Worm (Caenorhabditis elegans) whole organism, L1 larva: ENCODE results near the gene usp-46.

Source experiments
- C16A3.4 ChIP-seq: fragments of 150-350 bp; optimal IDR thresholded peaks from 2 replicates; lab custom pipeline; 2014; ENCODE audit warnings: missing biosample characterization, missing genetic modification characterization
- C34B4.2 ChIP-seq: sonication (generic microtip); optimal IDR thresholded peaks from 2 replicates; lab custom pipeline; 2017; ENCODE audit warnings: mild to moderate bottlenecking, missing genetic modification characterization, missing compliant biosample characterization
- F16B12.6 ChIP-seq: fragments of 150-350 bp; optimal IDR thresholded peaks from 2 replicates; lab custom pipeline; 2014; ENCODE audit warnings: missing biosample characterization, missing genetic modification characterization
- Y116A8C.19 ChIP-seq: sonication (generic microtip); optimal IDR thresholded peaks from 2 replicates; lab custom pipeline; 2016; ENCODE audit warnings: missing compliant biosample characterization, missing genetic modification characterization, borderline replicate concordance
- aly-2 ChIP-seq: fragments of 150-350 bp; optimal IDR thresholded peaks from 2 replicates; lab custom pipeline; 2014; ENCODE audit warnings: missing biosample characterization, missing genetic modification characterization
- ama-1 ChIP-seq: fragments of 150-350 bp; optimal IDR thresholded peaks from 2 replicates; lab custom pipeline; 2014
- ceh-82 ChIP-seq, 3 experiments: fragments of 150-350 bp in 1 of 3; sonication (generic microtip) in 2 of 3; optimal IDR thresholded peaks; 2 replicates each; lab custom pipeline; 2014 to 2017; ENCODE audit warnings: missing biosample characterization in 3 of 3, missing genetic modification characterization in 3 of 3
- ceh-90 ChIP-seq: sonication (generic microtip); optimal IDR thresholded peaks from 2 replicates; lab custom pipeline; 2016; ENCODE audit warnings: missing genetic modification characterization, missing compliant biosample characterization
- dpl-1 ChIP-seq, 3 experiments: fragments of 150-350 bp in 2 of 3; sonication (generic microtip) in 1 of 3; optimal IDR thresholded peaks; 2 replicates each; lab custom pipeline; 2014 to 2017; ENCODE audit warnings: missing biosample characterization in 3 of 3, missing genetic modification characterization in 3 of 3, missing genetic modification reagents in 3 of 3
- dsc-1 ChIP-seq: sonication (generic microtip); optimal IDR thresholded peaks from 2 replicates; lab custom pipeline; 2016; ENCODE audit warnings: mild to moderate bottlenecking, missing genetic modification characterization, missing compliant biosample characterization
- efl-1 ChIP-seq, 4 experiments: fragments of 150-350 bp; optimal IDR thresholded peaks in 3 of 4; peaks in 1 of 4; 1 replicate in 1 of 4; 2 replicates in 3 of 4; lab custom pipeline; 2014; ENCODE audit warnings: missing biosample characterization in 2 of 4, missing genetic modification characterization in 2 of 4, missing genetic modification reagents in 2 of 4
- egl-13 ChIP-seq: sonication (generic microtip); optimal IDR thresholded peaks from 2 replicates; lab custom pipeline; 2016; ENCODE audit warnings: missing genotype, missing genetic modification reagents, missing genetic modification characterization, missing compliant biosample characterization
- elt-3 ChIP-seq, 6 experiments: fragments of 150-350 bp in 1 of 6; sonication (generic microtip); optimal IDR thresholded peaks; 2 replicates each; lab custom pipeline; 2017 to 2018; ENCODE audit warnings: missing biosample characterization in 6 of 6, missing genetic modification characterization in 6 of 6, inconsistent platforms in 1 of 6
- ets-5 ChIP-seq: fragments of 200-800 bp; sonication (Bioruptor generic); IDR thresholded peaks from 2 replicates; pipeline ENCODE4 v1.3.6; 2022; ENCODE audit warnings: missing genetic modification characterization, missing compliant biosample characterization
- fkh-8 ChIP-seq: sonication (generic microtip); optimal IDR thresholded peaks from 2 replicates; lab custom pipeline; 2016; ENCODE audit warnings: mild to moderate bottlenecking, missing genetic modification characterization, missing compliant biosample characterization
- fos-1 ChIP-seq: fragments of 150-350 bp; optimal IDR thresholded peaks from 2 replicates; lab custom pipeline; 2014; ENCODE audit warnings: missing biosample characterization, missing genetic modification characterization
- grh-1 ChIP-seq: fragments of 200-800 bp; sonication (Bioruptor generic); IDR thresholded peaks from 2 replicates; pipeline ENCODE4 v1.3.6; 2022; ENCODE audit warnings: missing genetic modification reagents, missing genetic modification characterization, missing compliant biosample characterization
- hlh-17 ChIP-seq: fragments of 200-800 bp; sonication (Bioruptor generic); optimal IDR thresholded peaks from 2 replicates; lab custom pipeline; 2018; ENCODE audit warnings: missing genetic modification characterization, mild to moderate bottlenecking, missing compliant biosample characterization, moderate library complexity, borderline replicate concordance
- hpl-2 ChIP-seq: fragments of 150-350 bp; optimal IDR thresholded peaks from 2 replicates; lab custom pipeline; 2014; ENCODE audit warnings: missing biosample characterization, missing genetic modification reagents, missing genetic modification characterization
- jun-1 ChIP-seq: fragments of 150-350 bp; optimal IDR thresholded peaks from 2 replicates; lab custom pipeline; 2014; ENCODE audit warnings: missing biosample characterization, missing genetic modification reagents, missing genetic modification characterization
- lin-14 ChIP-seq: fragments of 200-800 bp; sonication (Bioruptor generic); optimal IDR thresholded peaks from 2 replicates; lab custom pipeline; 2018; ENCODE audit warnings: mild to moderate bottlenecking, missing genetic modification characterization, moderate library complexity, missing compliant biosample characterization
- lin-15B ChIP-seq: fragments of 150-350 bp; sonication (generic microtip); optimal IDR thresholded peaks from 3 replicates; lab custom pipeline; 2014; ENCODE audit warnings: missing biosample characterization, missing genetic modification characterization
- lin-35 ChIP-seq, 2 experiments: fragments of 150-350 bp; optimal IDR thresholded peaks; 2 replicates each; lab custom pipeline; 2014; ENCODE audit warnings: missing biosample characterization in 2 of 2, missing genetic modification characterization in 2 of 2, missing genetic modification reagents in 2 of 2
- lin-39 ChIP-seq: fragments of 150-350 bp; optimal IDR thresholded peaks from 2 replicates; lab custom pipeline; 2014; ENCODE audit warnings: missing biosample characterization, missing genetic modification reagents, missing genetic modification characterization
- lir-3 ChIP-seq: sonication (generic microtip); optimal IDR thresholded peaks from 2 replicates; lab custom pipeline; 2016; ENCODE audit warnings: mild to moderate bottlenecking, missing genetic modification characterization, moderate library complexity, missing compliant biosample characterization; ENCODE audit not compliant: poor library complexity
- lsy-2 ChIP-seq, 2 experiments: fragments of 150-350 bp; optimal IDR thresholded peaks; 2 replicates each; lab custom pipeline; 2014; ENCODE audit warnings: missing biosample characterization in 2 of 2, missing genetic modification characterization in 2 of 2
- mab-9 ChIP-seq: fragments of 200-800 bp; sonication (Bioruptor generic); IDR thresholded peaks from 2 replicates; pipeline ENCODE4 v1.3.6; 2022; ENCODE audit warnings: missing genetic modification reagents, missing genetic modification characterization, missing compliant biosample characterization
- mdl-1 ChIP-seq, 2 experiments: fragments of 150-350 bp; optimal IDR thresholded peaks; 2 replicates each; lab custom pipeline; 2014 to 2017; ENCODE audit warnings: missing biosample characterization in 2 of 2, missing genetic modification characterization in 2 of 2, inconsistent platforms in 1 of 2
- mef-2 ChIP-seq: fragments of 150-350 bp; optimal IDR thresholded peaks from 2 replicates; lab custom pipeline; 2014; ENCODE audit warnings: missing biosample characterization, missing genetic modification characterization
- nhr-11 ChIP-seq: fragments of 150-350 bp; optimal IDR thresholded peaks from 2 replicates; lab custom pipeline; 2014; ENCODE audit warnings: missing biosample characterization, missing genetic modification characterization
- nhr-12 ChIP-seq: sonication (generic microtip); optimal IDR thresholded peaks from 2 replicates; lab custom pipeline; 2017; ENCODE audit warnings: missing biosample characterization, missing genetic modification characterization
- nhr-20 ChIP-seq: sonication (generic microtip); optimal IDR thresholded peaks from 2 replicates; lab custom pipeline; 2016; ENCODE audit warnings: mild to moderate bottlenecking, missing genetic modification characterization, missing compliant biosample characterization
- nhr-237 ChIP-seq: fragments of 150-350 bp; optimal IDR thresholded peaks from 2 replicates; lab custom pipeline; 2014; ENCODE audit warnings: missing biosample characterization, missing genetic modification characterization
- nhr-28 ChIP-seq: fragments of 150-350 bp; optimal IDR thresholded peaks from 2 replicates; lab custom pipeline; 2014; ENCODE audit warnings: missing biosample characterization, missing genetic modification characterization
- nhr-47 ChIP-seq: sonication (generic microtip); optimal IDR thresholded peaks from 2 replicates; lab custom pipeline; 2016; ENCODE audit warnings: mild to moderate bottlenecking, missing genetic modification characterization, moderate library complexity, missing compliant biosample characterization
- nhr-71 ChIP-seq: sonication (generic microtip); optimal IDR thresholded peaks from 2 replicates; lab custom pipeline; 2016; ENCODE audit warnings: mild to moderate bottlenecking, missing genetic modification characterization, moderate library complexity, missing compliant biosample characterization
- nhr-76 ChIP-seq: sonication (generic microtip); optimal IDR thresholded peaks from 2 replicates; lab custom pipeline; 2017; ENCODE audit warnings: missing biosample characterization, missing genetic modification characterization
- nhr-77 ChIP-seq: fragments of 150-350 bp; optimal IDR thresholded peaks from 2 replicates; lab custom pipeline; 2014; ENCODE audit warnings: missing biosample characterization, missing genetic modification characterization
- nhr-84 ChIP-seq: sonication (generic microtip); optimal IDR thresholded peaks from 2 replicates; lab custom pipeline; 2017; ENCODE audit warnings: missing biosample characterization, missing genetic modification characterization
- nhr-90 ChIP-seq: sonication (generic microtip); optimal IDR thresholded peaks from 2 replicates; lab custom pipeline; 2016; ENCODE audit warnings: mild to moderate bottlenecking, missing genetic modification characterization, missing compliant biosample characterization; ENCODE audit not compliant: poor library complexity
- rnt-1 ChIP-seq: sonication (generic microtip); optimal IDR thresholded peaks from 2 replicates; lab custom pipeline; 2016; ENCODE audit warnings: mild to moderate bottlenecking, missing genetic modification characterization, moderate library complexity, missing compliant biosample characterization
- skn-1 ChIP-seq: fragments of 150-350 bp; optimal IDR thresholded peaks from 2 replicates; lab custom pipeline; 2014; ENCODE audit warnings: missing biosample characterization, missing genetic modification characterization
- snpc-4 ChIP-seq: fragments of 150-350 bp; optimal IDR thresholded peaks from 2 replicates; lab custom pipeline; 2014; ENCODE audit warnings: missing biosample characterization, missing genetic modification characterization
- snu-23 ChIP-seq: sonication (generic microtip); optimal IDR thresholded peaks from 2 replicates; lab custom pipeline; 2016; ENCODE audit warnings: missing genetic modification characterization, missing compliant biosample characterization
- sox-4 ChIP-seq: sonication (generic microtip); optimal IDR thresholded peaks from 2 replicates; lab custom pipeline; 2016; ENCODE audit warnings: missing genetic modification characterization, missing compliant biosample characterization
- sup-37 ChIP-seq: fragments of 200-800 bp; sonication (Bioruptor generic); optimal IDR thresholded peaks from 2 replicates; lab custom pipeline; 2018; ENCODE audit warnings: mild to moderate bottlenecking, missing genetic modification characterization, missing compliant biosample characterization
- tbx-2 ChIP-seq: sonication (generic microtip); optimal IDR thresholded peaks from 2 replicates; lab custom pipeline; 2016; ENCODE audit warnings: missing genetic modification characterization, missing compliant biosample characterization
- tlp-1 ChIP-seq: fragments of 150-350 bp; optimal IDR thresholded peaks from 2 replicates; lab custom pipeline; 2014; ENCODE audit warnings: missing biosample characterization, missing genetic modification characterization
- unc-130 ChIP-seq: fragments of 150-350 bp; optimal IDR thresholded peaks from 2 replicates; lab custom pipeline; 2017; ENCODE audit warnings: missing biosample characterization, missing genetic modification characterization, inconsistent platforms
- unc-62 ChIP-seq: fragments of 150-350 bp; optimal IDR thresholded peaks from 2 replicates; lab custom pipeline; 2014; ENCODE audit warnings: missing biosample characterization, missing genetic modification reagents, missing genetic modification characterization
- xbp-1 ChIP-seq: sonication (generic microtip); optimal IDR thresholded peaks from 2 replicates; lab custom pipeline; 2016; ENCODE audit warnings: missing genetic modification characterization, missing compliant biosample characterization
- zag-1 ChIP-seq: fragments of 150-350 bp; optimal IDR thresholded peaks from 2 replicates; lab custom pipeline; 2014; ENCODE audit warnings: missing biosample characterization, missing genetic modification characterization
- zip-4 ChIP-seq: fragments of 200-800 bp; sonication (Bioruptor generic); optimal IDR thresholded peaks from 2 replicates; lab custom pipeline; 2018; ENCODE audit warnings: mild to moderate bottlenecking, missing genetic modification characterization, moderate library complexity, missing compliant biosample characterization

usp-46 gene

DNA sequence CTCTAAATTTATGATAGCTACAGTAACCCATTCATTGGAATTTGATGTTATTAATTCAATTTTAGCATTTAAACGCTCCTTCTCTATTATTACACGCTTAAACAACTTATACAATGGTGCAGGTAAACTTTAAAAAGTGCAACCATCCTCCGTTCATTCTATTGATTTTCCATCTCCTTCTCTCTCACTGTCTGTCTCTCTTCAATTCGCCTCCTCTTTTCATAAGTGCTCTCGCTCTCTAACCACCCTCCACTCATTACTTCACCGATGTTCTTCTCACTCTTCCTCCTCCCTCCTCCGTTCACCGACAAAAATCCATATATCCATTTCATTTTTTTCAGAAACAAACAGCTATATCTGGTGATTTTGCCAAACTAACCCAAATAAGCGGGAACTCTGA, 10.2 kb upstream of the usp-46 start, which contains the start of gene cbp-1:
Gene cbp-1, plus strand, starts transcription at position 335 of the 400 bp plus-strand sequence.
- TF ChIP-seq nhr-77 (tag; lab: Kevin White, UChicago): no peak
- TF ChIP-seq elt-3 (tag; optimal IDR thresholded peaks at IDR 0.05; lab: Kevin White, UChicago): peak in 1 of 6 experiments; percentile 15
- TF ChIP-seq rnt-1 (tag; lab: Kevin White, UChicago): peak; percentile 80
- no peak for TF ChIP-seq nhr-11 (tag; lab: Kevin White, UChicago)
- TF ChIP-seq grh-1 (GFP tag; lab: Robert Waterston, UW): no peak
- TF ChIP-seq tbx-2: peak; percentile 32
- no peak for TF ChIP-seq zip-4 (GFP tag; lab: Kevin White, UChicago)
- no peak for TF ChIP-seq sox-4 (tag; lab: Kevin White, UChicago)
- TF ChIP-seq dpl-1 (GFP tag; optimal IDR thresholded peaks at IDR 0.05; lab: Kevin White, UChicago): peak in 2 of 3 experiments; percentile 37 to 46
- TF ChIP-seq ets-5: no peak
- TF ChIP-seq aly-2: peak; percentile 48
- peak; percentile 57 for TF ChIP-seq dsc-1
- TF ChIP-seq F16B12.6 (tag; lab: Kevin White, UChicago): no peak
- TF ChIP-seq sup-37 (GFP tag; lab: Kevin White, UChicago): no peak
- no peak for TF ChIP-seq zag-1 (tag; lab: Kevin White, UChicago)
- TF ChIP-seq C16A3.4: no peak
- TF ChIP-seq unc-62 (GFP tag; lab: Kevin White, UChicago): no peak
- TF ChIP-seq ama-1 (lab: Kevin White, UChicago): peak; percentile 72
- TF ChIP-seq ceh-82 (tag; optimal IDR thresholded peaks at IDR 0.05; lab: Kevin White, UChicago): peak; percentile 3 to 54 (median 4)
- no peak for TF ChIP-seq nhr-12
- TF ChIP-seq nhr-237 (tag; lab: Kevin White, UChicago): no peak
- TF ChIP-seq efl-1 (optimal IDR thresholded peaks at IDR 0.05; lab: Kevin White, UChicago): peak; percentile 69 to 75
- TF ChIP-seq efl-1 (GFP tag; optimal IDR thresholded peaks at IDR 0.05 in 1 of 2; lab: Kevin White, UChicago): peak; percentile 16 to 90
- TF ChIP-seq xbp-1 (tag; lab: Kevin White, UChicago): peak; percentile 25
- TF ChIP-seq nhr-90 (tag; lab: Kevin White, UChicago): peak; percentile 38
- no peak for TF ChIP-seq lin-15B (tag; lab: Kevin White, UChicago)
- TF ChIP-seq nhr-47 (tag; lab: Kevin White, UChicago): peak; percentile 48
- TF ChIP-seq nhr-20: peak; percentile 36
- TF ChIP-seq lir-3 (tag; lab: Kevin White, UChicago): no peak
- no peak for TF ChIP-seq nhr-84 (tag; lab: Kevin White, UChicago)
- TF ChIP-seq fos-1 (tag; lab: Kevin White, UChicago): peak; percentile 8
- peak; percentile 51 for TF ChIP-seq unc-130
- no peak for TF ChIP-seq mef-2 (tag; lab: Kevin White, UChicago)
- no peak for TF ChIP-seq Y116A8C.19 (tag; lab: Kevin White, UChicago)
- no peak for TF ChIP-seq tlp-1 (tag; lab: Kevin White, UChicago)
- no peak for TF ChIP-seq hlh-17 (GFP tag; lab: Kevin White, UChicago)
- no peak for TF ChIP-seq mab-9
- peak; percentile 89 for TF ChIP-seq lin-14
- no peak for TF ChIP-seq C34B4.2
- TF ChIP-seq jun-1 (tag; lab: Kevin White, UChicago): peak; percentile 12
- peak; percentile 81 to 85 for TF ChIP-seq lsy-2 (tag; optimal IDR thresholded peaks at IDR 0.05; lab: Kevin White, UChicago)
- peak in 1 of 2 experiments; percentile 44 for TF ChIP-seq mdl-1 (tag; optimal IDR thresholded peaks at IDR 0.05; lab: Kevin White, UChicago)
- peak; percentile 63 for TF ChIP-seq nhr-71 (tag; lab: Kevin White, UChicago)
- no peak for TF ChIP-seq nhr-76
- no peak for TF ChIP-seq ceh-90 (tag; lab: Kevin White, UChicago)
- TF ChIP-seq nhr-28 (tag; lab: Kevin White, UChicago): no peak
- TF ChIP-seq snu-23: peak; percentile 68
- peak; percentile 13 for TF ChIP-seq lin-39 (tag; lab: Kevin White, UChicago)
- no peak for TF ChIP-seq hpl-2 (GFP tag; lab: Kevin White, UChicago)
- no peak for TF ChIP-seq fkh-8 (tag; lab: Kevin White, UChicago)
- TF ChIP-seq egl-13: no peak
- TF ChIP-seq lin-35 (GFP tag; optimal IDR thresholded peaks at IDR 0.05; lab: Kevin White, UChicago): peak; percentile 14 to 26
- TF ChIP-seq snpc-4 (tag; lab: Kevin White, UChicago): peak; percentile 33
- no peak for TF ChIP-seq skn-1 (tag; lab: Kevin White, UChicago)
